Worm (Caenorhabditis elegans): ENCODE data around the gene dpy-18.

The dpy-18 gene

ce11 chrIII:11352840-11353239, 24.9 kb downstream of the dpy-18 start:
- peak in 1 of 2 experiments; percentile 67 for TF ChIP-seq lin-35 (GFP tag; optimal IDR thresholded peaks at IDR 0.05)
- peak; percentile 59 for TF ChIP-seq nhr-71 (tag; optimal IDR thresholded peaks at IDR 0.05)
- peak; percentile 14 to 42 for TF ChIP-seq lsy-2 (tag; optimal IDR thresholded peaks at IDR 0.05)
- no peak for TF ChIP-seq mab-9 (GFP tag; IDR thresholded peaks at IDR 0.05)
- peak; percentile 23 for TF ChIP-seq lin-14 (GFP tag; optimal IDR thresholded peaks at IDR 0.05)
- peak; percentile 72 for TF ChIP-seq rnt-1 (tag; optimal IDR thresholded peaks at IDR 0.05)
- TF ChIP-seq tbx-2 (tag; optimal IDR thresholded peaks at IDR 0.05): no peak
- TF ChIP-seq blmp-1 (tag; optimal IDR thresholded peaks at IDR 0.05): no peak
- TF ChIP-seq efl-1 (optimal IDR thresholded peaks at IDR 0.05): peak in 1 of 2 experiments; percentile 13
- peak; percentile 16 to 84 for TF ChIP-seq efl-1 (GFP tag; optimal IDR thresholded peaks at IDR 0.05 in 1 of 2)
- peak; percentile 45 for TF ChIP-seq nhr-19 (GFP tag; conservative IDR thresholded peaks at IDR 0.05)
- TF ChIP-seq elt-3 (tag; optimal IDR thresholded peaks at IDR 0.05): peak in 1 of 6 experiments; percentile 15
- TF ChIP-seq ztf-11 (tag; optimal IDR thresholded peaks at IDR 0.05): no peak
- peak; percentile 37 for TF ChIP-seq nhr-47 (tag; optimal IDR thresholded peaks at IDR 0.05)
- TF ChIP-seq nhr-28 (tag; optimal IDR thresholded peaks at IDR 0.05): no peak
- TF ChIP-seq ztf-4 (tag; optimal IDR thresholded peaks at IDR 0.05): no peak
- TF ChIP-seq xbp-1 (tag; optimal IDR thresholded peaks at IDR 0.05): peak; percentile 5
- TF ChIP-seq nhr-90 (tag; optimal IDR thresholded peaks at IDR 0.05; ENCODE audit: poor library complexity): peak; percentile 31
- TF ChIP-seq unc-130 (tag; optimal IDR thresholded peaks at IDR 0.05): peak; percentile 8
- peak; percentile 34 for TF ChIP-seq nhr-20 (tag; optimal IDR thresholded peaks at IDR 0.05)
- peak; percentile 41 for TF ChIP-seq C16A3.4 (tag; optimal IDR thresholded peaks at IDR 0.05)
- peak in 1 of 3 experiments; percentile 7 for TF ChIP-seq dpl-1 (GFP tag; optimal IDR thresholded peaks at IDR 0.05)
- peak; percentile 41 for TF ChIP-seq lin-13 (GFP tag; optimal IDR thresholded peaks at IDR 0.05)
- TF ChIP-seq ces-1 (GFP tag; optimal IDR thresholded peaks at IDR 0.05): no peak
- peak; percentile 26 for TF ChIP-seq mep-1 (tag; optimal IDR thresholded peaks at IDR 0.05)
- TF ChIP-seq ceh-82 (tag; optimal IDR thresholded peaks at IDR 0.05): no peak
- TF ChIP-seq grh-1 (GFP tag; IDR thresholded peaks at IDR 0.05): no peak
- no peak for TF ChIP-seq unc-98 (GFP tag; IDR thresholded peaks at IDR 0.05)
- TF ChIP-seq snu-23 (GFP tag; optimal IDR thresholded peaks at IDR 0.05): peak; percentile 52
- TF ChIP-seq mef-2 (tag; optimal IDR thresholded peaks at IDR 0.05): no peak
- peak; percentile 11 for TF ChIP-seq elt-2 (tag; optimal IDR thresholded peaks at IDR 0.05)

DNA sequence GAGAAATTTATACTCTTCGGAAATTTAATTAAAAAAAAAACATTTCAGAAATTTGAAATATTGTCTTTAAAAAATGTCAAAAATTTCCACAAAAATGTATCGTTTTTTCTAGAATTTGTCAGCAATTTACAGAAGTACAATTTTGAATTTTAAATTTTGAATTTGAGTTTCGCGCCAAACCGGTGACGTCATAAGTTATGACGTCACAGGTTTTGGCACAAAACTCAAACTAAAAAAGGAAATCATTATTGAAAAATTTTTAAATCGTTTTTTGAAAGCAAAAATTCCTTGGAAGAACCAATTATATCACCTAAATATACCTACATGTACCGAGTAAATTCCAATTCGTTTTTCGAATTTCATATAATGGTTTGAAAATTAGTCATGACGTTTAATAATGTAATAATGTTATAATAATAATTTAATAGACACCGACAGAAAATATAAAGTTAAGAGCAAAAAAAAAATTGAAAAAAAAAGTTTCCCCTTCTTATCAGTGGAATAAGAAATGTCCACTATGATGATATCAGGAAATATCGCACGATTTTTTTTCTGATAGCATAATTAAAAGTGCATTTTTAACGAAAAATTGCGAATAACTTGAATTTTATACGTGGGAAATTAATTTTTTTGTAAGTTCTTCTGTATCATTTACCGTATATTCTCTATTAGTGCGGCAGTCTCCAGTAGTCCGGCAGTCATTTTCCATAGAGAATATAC, 27.5 kb downstream of the dpy-18 start:
- TF ChIP-seq efl-1 (optimal IDR thresholded peaks at IDR 0.05) (no peak), efl-1 (GFP tag; optimal IDR thresholded peaks at IDR 0.05 in 1 of 2) (peak in 1 of 2 experiments; percentile 48), isw-1 (GFP tag; IDR thresholded peaks at IDR 0.05) (no peak), ama-1 (optimal IDR thresholded peaks at IDR 0.05) (no peak)

DNA sequence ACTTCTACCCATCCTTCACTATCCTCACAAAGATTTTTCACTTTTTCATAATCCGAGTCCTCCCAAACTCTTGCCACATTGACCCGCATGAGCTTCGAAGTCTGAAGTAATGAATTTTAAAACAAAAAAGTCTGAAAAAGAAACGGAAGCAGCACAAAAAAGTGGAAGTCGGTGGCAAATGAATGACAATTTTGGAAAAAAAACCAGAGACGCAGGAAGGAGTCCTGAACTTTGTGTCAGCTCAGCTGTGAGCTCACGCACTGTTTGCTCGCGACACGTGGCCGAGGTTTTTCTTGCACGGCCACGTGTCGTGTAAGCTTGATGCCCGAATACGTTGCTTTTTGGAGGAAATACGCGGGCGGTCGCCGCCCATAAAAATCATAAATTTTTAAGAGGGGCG, 31.4 kb downstream of the dpy-18 start, which contains the start of gene T28D6.7:
Gene T28D6.7, minus strand, starts transcription at position 101 of the 400 bp plus-strand sequence.
- TF ChIP-seq nhr-11 (tag; optimal IDR thresholded peaks at IDR 0.05): no peak
- no peak for TF ChIP-seq egl-27 (tag; optimal IDR thresholded peaks at IDR 0.05)
- TF ChIP-seq ceh-88 (GFP tag; IDR thresholded peaks at IDR 0.05): no peak
- TF ChIP-seq lin-15B (tag; optimal IDR thresholded peaks at IDR 0.05): no peak
- no peak for TF ChIP-seq fkh-4 (tag; optimal IDR thresholded peaks at IDR 0.05; ENCODE audit: borderline replicate concordance)
- no peak for TF ChIP-seq sup-37 (GFP tag; optimal IDR thresholded peaks at IDR 0.05)
- TF ChIP-seq lir-3 (tag; optimal IDR thresholded peaks at IDR 0.05; ENCODE audit: poor library complexity): no peak
- no peak for TF ChIP-seq pqm-1 (tag; optimal IDR thresholded peaks at IDR 0.05)
- no peak for TF ChIP-seq unc-98 (GFP tag; IDR thresholded peaks at IDR 0.05)
- no peak for TF ChIP-seq sox-4 (tag; optimal IDR thresholded peaks at IDR 0.05)
- TF ChIP-seq xbp-1 (tag; optimal IDR thresholded peaks at IDR 0.05): no peak
- no peak for TF ChIP-seq lin-35 (GFP tag; optimal IDR thresholded peaks at IDR 0.05)
- no peak for TF ChIP-seq nhr-71 (tag; optimal IDR thresholded peaks at IDR 0.05)

All from whole organism, L1 larva.